Worm (Caenorhabditis elegans) whole organism, young adult: ENCODE results near the gene acdh-12.

ENCODE experiments used
- attf-3 ChIP-seq: fragments of 200-800 bp; sonication (Bioruptor generic); conservative IDR thresholded peaks from 2 replicates; pipeline ENCODE4 v1.3.6; 2022; ENCODE audit warnings: missing genetic modification reagents, missing genetic modification characterization, missing compliant biosample characterization
- cebp-1 ChIP-seq, 2 experiments: fragments of 200-800 bp in 1 of 2; sonication (Bioruptor generic) in 1 of 2; sonication (generic microtip) in 1 of 2; IDR thresholded peaks in 1 of 2; optimal IDR thresholded peaks in 1 of 2; 2 replicates each; pipeline versions ENCODE4 v1.3.6 to Lab custom; 2017 to 2022; ENCODE audit warnings: missing compliant biosample characterization in 2 of 2, missing genetic modification characterization in 2 of 2, mild to moderate bottlenecking in 1 of 2, missing genetic modification reagents in 1 of 2, moderate library complexity in 1 of 2
- repo-1 ChIP-seq: sonication (generic microtip); optimal IDR thresholded peaks from 2 replicates; lab custom pipeline; 2017; ENCODE audit warnings: mild to moderate bottlenecking, missing genetic modification characterization, missing compliant biosample characterization

DNA sequence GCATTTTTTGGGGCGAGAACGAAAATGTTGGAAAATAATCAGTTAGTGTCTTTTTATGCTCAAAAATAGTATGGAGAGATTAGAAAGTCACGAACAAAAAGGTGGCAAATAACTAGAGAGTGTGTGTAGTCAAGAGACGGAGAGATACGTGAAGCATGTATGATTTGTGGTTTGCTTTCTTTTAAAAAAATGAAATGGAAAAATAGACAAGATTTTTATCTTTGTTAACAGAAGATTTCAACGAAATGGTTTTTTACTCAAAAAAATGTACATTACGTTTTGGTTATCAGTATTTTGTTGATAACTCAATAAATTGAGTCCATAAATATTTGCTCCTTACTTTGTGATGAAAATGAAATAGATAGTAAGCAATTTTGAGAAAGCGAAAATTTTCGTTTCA is 12.7 kb upstream of the acdh-12 start, which contains the start of gene dhs-7:
- no peak for TF ChIP-seq repo-1 (tag; lab: Kevin White, UChicago)
- no peak for TF ChIP-seq attf-3
- no peak for TF ChIP-seq cebp-1 (GFP tag; IDR thresholded peaks at IDR 0.05; lab: Robert Waterston, UW)
- no peak for TF ChIP-seq cebp-1 (tag; optimal IDR thresholded peaks at IDR 0.05; lab: Kevin White, UChicago)
